Fruit fly (Drosophila melanogaster) whole organism, embryonic: Measurements from ENCODE around the gene CG1986.
A peak's percentile ranks its signal among the peaks of the same experiment; 100 is the strongest.

Experiments
- ATbp ChIP-seq: fragments of 200-800 bp; sonication (Bioruptor generic); optimal IDR thresholded peaks from 2 replicates; lab custom pipeline; 2017; ENCODE audit warnings: missing biosample characterization, mild to moderate bottlenecking, missing genetic modification characterization, missing genetic modification reagents
- Abd-B ChIP-seq: fragments of 200-800 bp; sonication (Bioruptor generic); optimal IDR thresholded peaks from 2 replicates; lab custom pipeline; 2018; ENCODE audit warnings: missing biosample characterization, mild to moderate bottlenecking, missing genetic modification characterization, moderate library complexity
- Adf1 ChIP-seq: fragments of 200-800 bp; sonication (Bioruptor generic); IDR thresholded peaks from 2 replicates; pipeline ENCODE4 v1.3.6; 2022; ENCODE audit warnings: missing biosample characterization, missing genetic modification characterization
- Asciz ChIP-seq: fragments of 200-800 bp; sonication (Bioruptor generic); optimal IDR thresholded peaks from 2 replicates; lab custom pipeline; 2017; ENCODE audit warnings: missing biosample characterization, mild to moderate bottlenecking, missing genetic modification characterization, missing genetic modification reagents
- Awh ChIP-seq: fragments of 200-800 bp; sonication (Bioruptor generic); IDR thresholded peaks from 2 replicates; pipeline ENCODE4, ENCODE4 v1.3.6; 2022; ENCODE audit warnings: missing biosample characterization, missing genetic modification characterization
- CG10366 ChIP-seq: fragments of 200-800 bp; sonication (Bioruptor generic); IDR thresholded peaks from 2 replicates; pipeline ENCODE4 v1.3.6; 2022; ENCODE audit warnings: missing biosample characterization, missing genetic modification characterization
- CG10979 ChIP-seq: fragments of 200-800 bp; sonication (Bioruptor generic); optimal IDR thresholded peaks from 2 replicates; lab custom pipeline; 2018; ENCODE audit warnings: missing biosample characterization, mild to moderate bottlenecking, missing genetic modification characterization, moderate library complexity
- CG11093 ChIP-seq: fragments of 200-800 bp; sonication (Bioruptor generic); IDR thresholded peaks from 3 replicates; pipeline ENCODE4 v1.3.6; 2022; ENCODE audit warnings: missing biosample characterization, missing genetic modification characterization
- CG12071 ChIP-seq: fragments of 200-800 bp; sonication (Bioruptor generic); optimal IDR thresholded peaks from 3 replicates; lab custom pipeline; 2018; ENCODE audit warnings: missing biosample characterization, mild to moderate bottlenecking, missing genetic modification characterization
- CG12299 ChIP-seq: fragments of 200-800 bp; sonication (Bioruptor generic); optimal IDR thresholded peaks from 2 replicates; lab custom pipeline; 2018; ENCODE audit warnings: missing biosample characterization, mild to moderate bottlenecking, missing genetic modification characterization
- CG12659 ChIP-seq: fragments of 200-800 bp; sonication (Bioruptor generic); optimal IDR thresholded peaks from 3 replicates; lab custom pipeline; 2017; ENCODE audit warnings: mild to moderate bottlenecking, missing biosample characterization, missing genetic modification reagents, missing genetic modification characterization
- CG14014 ChIP-seq: fragments of 200-800 bp; sonication (Bioruptor generic); IDR thresholded peaks from 2 replicates; pipeline ENCODE4 v1.3.6; 2022; ENCODE audit warnings: missing biosample characterization, missing genetic modification characterization
- CG15073 ChIP-seq: fragments of 200-800 bp; sonication (Bioruptor generic); optimal IDR thresholded peaks from 2 replicates; lab custom pipeline; 2016; ENCODE audit warnings: missing biosample characterization, missing genetic modification characterization
- CG15479 ChIP-seq: fragments of 200-800 bp; sonication (Bioruptor generic); optimal IDR thresholded peaks from 3 replicates; lab custom pipeline; 2019; ENCODE audit warnings: missing biosample characterization, mild to moderate bottlenecking, missing genetic modification characterization, moderate library complexity
- CG17359 ChIP-seq: fragments of 200-800 bp; sonication (Bioruptor generic); optimal IDR thresholded peaks from 3 replicates; lab custom pipeline; 2018; ENCODE audit warnings: missing biosample characterization, mild to moderate bottlenecking, missing genetic modification characterization, moderate library complexity
- CG17361 ChIP-seq: fragments of 200-800 bp; sonication (Bioruptor generic); IDR thresholded peaks from 3 replicates; pipeline ENCODE4 v1.3.6; 2022; ENCODE audit warnings: missing biosample characterization, missing genetic modification characterization
- CG18262 ChIP-seq: fragments of 200-800 bp; optimal IDR thresholded peaks from 3 replicates; lab custom pipeline; 2019; ENCODE audit warnings: missing biosample characterization, mild to moderate bottlenecking, missing genetic modification characterization, moderate library complexity
- CG3407 ChIP-seq: fragments of 200-800 bp; sonication (Bioruptor generic); optimal IDR thresholded peaks from 2 replicates; lab custom pipeline; 2018; ENCODE audit warnings: missing biosample characterization, mild to moderate bottlenecking, missing genetic modification characterization
- CG4328 ChIP-seq: fragments of 200-800 bp; sonication (Bioruptor generic); optimal IDR thresholded peaks from 3 replicates; lab custom pipeline; 2017; ENCODE audit warnings: missing biosample characterization, missing genetic modification reagents, missing genetic modification characterization
- CG4424 ChIP-seq: fragments of 200-800 bp; sonication (Bioruptor generic); optimal IDR thresholded peaks from 3 replicates; lab custom pipeline; 2016; ENCODE audit warnings: missing biosample characterization, missing genetic modification characterization
- CG5245 ChIP-seq: fragments of 200-800 bp; sonication (Bioruptor generic); optimal IDR thresholded peaks from 3 replicates; lab custom pipeline; 2016; ENCODE audit warnings: missing biosample characterization, missing genetic modification characterization
- CG6689 ChIP-seq: fragments of 200-800 bp; sonication (Bioruptor generic); IDR thresholded peaks from 2 replicates; pipeline ENCODE4 v1.3.6; 2022; ENCODE audit warnings: missing biosample characterization, missing genetic modification characterization
- CG7556 ChIP-seq: fragments of 200-800 bp; sonication (Bioruptor generic); optimal IDR thresholded peaks from 2 replicates; lab custom pipeline; 2017; ENCODE audit warnings: missing biosample characterization, mild to moderate bottlenecking, missing genetic modification characterization
- CG9437 ChIP-seq: fragments of 200-800 bp; sonication (Bioruptor generic); optimal IDR thresholded peaks from 2 replicates; lab custom pipeline; 2018; ENCODE audit warnings: missing biosample characterization, mild to moderate bottlenecking, missing genetic modification characterization
- CG9797 ChIP-seq: fragments of 200-800 bp; sonication (Bioruptor generic); optimal IDR thresholded peaks from 3 replicates; lab custom pipeline; 2018; ENCODE audit warnings: missing biosample characterization, mild to moderate bottlenecking, missing genetic modification characterization
- D ChIP-seq, 2 experiments: fragments of 200-800 bp in 1 of 2; fragments of >200 bp in 1 of 2; sonication (Bioruptor generic) in 1 of 2; optimal IDR thresholded peaks; 2 replicates in 1 of 2; 3 replicates in 1 of 2; lab custom pipeline; 2017; ENCODE audit warnings: mild to moderate bottlenecking in 1 of 2, missing biosample characterization in 1 of 2, missing genetic modification characterization in 1 of 2, missing genetic modification reagents in 1 of 2
- Deaf1 ChIP-seq: fragments of 200-800 bp; optimal IDR thresholded peaks from 3 replicates; lab custom pipeline; 2019; ENCODE audit warnings: missing biosample characterization, mild to moderate bottlenecking, missing genetic modification characterization, moderate library complexity
- Dek ChIP-seq: fragments of 200-800 bp; sonication (Bioruptor generic); optimal IDR thresholded peaks from 3 replicates; lab custom pipeline; 2019; ENCODE audit warnings: missing biosample characterization, mild to moderate bottlenecking, missing genetic modification characterization, moderate library complexity
- Doc2 ChIP-seq: fragments of 200-800 bp; sonication (Bioruptor generic); IDR thresholded peaks from 2 replicates; pipeline ENCODE4 v1.3.6; 2022; ENCODE audit warnings: missing biosample characterization, missing genetic modification characterization
- Hr3 ChIP-seq: fragments of 200-800 bp; sonication (Bioruptor generic); optimal IDR thresholded peaks from 3 replicates; lab custom pipeline; 2016; ENCODE audit warnings: missing biosample characterization, missing genetic modification characterization
- Lhr ChIP-seq: fragments of 200-800 bp; sonication (Bioruptor generic); optimal IDR thresholded peaks from 3 replicates; lab custom pipeline; 2017; ENCODE audit warnings: mild to moderate bottlenecking, missing biosample characterization, missing genetic modification reagents, missing genetic modification characterization
- NfI ChIP-seq: fragments of 200-800 bp; sonication (Bioruptor generic); optimal IDR thresholded peaks from 3 replicates; lab custom pipeline; 2018; ENCODE audit warnings: missing biosample characterization, mild to moderate bottlenecking, missing genetic modification characterization, moderate library complexity
- Oli ChIP-seq: fragments of 200-800 bp; sonication (Bioruptor generic); optimal IDR thresholded peaks from 2 replicates; lab custom pipeline; 2018; ENCODE audit warnings: missing biosample characterization, mild to moderate bottlenecking, missing genetic modification characterization, moderate library complexity
- Optix ChIP-seq: fragments of 200-800 bp; sonication (Bioruptor generic); IDR thresholded peaks from 3 replicates; pipeline ENCODE4 v1.3.6; 2022; ENCODE audit warnings: missing biosample characterization, missing genetic modification characterization
- Rfx ChIP-seq: fragments of 200-800 bp; sonication (Bioruptor generic); IDR thresholded peaks from 2 replicates; pipeline ENCODE4 v1.3.6; 2022; ENCODE audit warnings: missing biosample characterization, missing genetic modification characterization
- al ChIP-seq: fragments of 200-800 bp; sonication (Bioruptor generic); IDR thresholded peaks from 2 replicates; pipeline ENCODE4 v1.3.6; 2022; ENCODE audit warnings: missing biosample characterization, missing genetic modification characterization
- ap ChIP-seq: fragments of 200-800 bp; sonication (Bioruptor generic); IDR thresholded peaks from 2 replicates; pipeline ENCODE4 v1.3.6; 2022; ENCODE audit warnings: missing biosample characterization, missing genetic modification characterization
- bcd ChIP-seq: fragments of 200-800 bp; sonication (Bioruptor generic); optimal IDR thresholded peaks from 2 replicates; lab custom pipeline; 2017; ENCODE audit warnings: missing biosample characterization, mild to moderate bottlenecking, missing genetic modification characterization
- disco-r ChIP-seq: fragments of 200-800 bp; sonication (Bioruptor generic); optimal IDR thresholded peaks from 2 replicates; lab custom pipeline; 2016; ENCODE audit warnings: missing biosample characterization, missing genetic modification characterization
- en ChIP-seq: fragments of 200-800 bp; sonication (Bioruptor generic); optimal IDR thresholded peaks from 2 replicates; lab custom pipeline; 2016; ENCODE audit warnings: missing biosample characterization, missing genetic modification characterization
- eyg ChIP-seq: fragments of 200-800 bp; sonication (Bioruptor generic); optimal IDR thresholded peaks from 3 replicates; lab custom pipeline; 2016; ENCODE audit warnings: missing biosample characterization, missing genetic modification characterization
- gfzf ChIP-seq: fragments of 200-800 bp; sonication (Bioruptor generic); optimal IDR thresholded peaks from 2 replicates; lab custom pipeline; 2016; ENCODE audit warnings: missing biosample characterization, mild to moderate bottlenecking, missing genetic modification characterization, moderate library complexity
- grau ChIP-seq: fragments of 200-800 bp; optimal IDR thresholded peaks from 3 replicates; lab custom pipeline; 2019; ENCODE audit warnings: missing biosample characterization, mild to moderate bottlenecking, missing genetic modification characterization, moderate library complexity
- jing ChIP-seq: fragments of 200-800 bp; sonication (Bioruptor generic); optimal IDR thresholded peaks from 2 replicates; lab custom pipeline; 2018; ENCODE audit warnings: missing biosample characterization, mild to moderate bottlenecking, missing genetic modification characterization
- kah ChIP-seq: fragments of 200-800 bp; sonication (Bioruptor generic); optimal IDR thresholded peaks from 2 replicates; lab custom pipeline; 2018; ENCODE audit warnings: missing biosample characterization, mild to moderate bottlenecking, missing genetic modification characterization
- nmo ChIP-seq: fragments of 200-800 bp; sonication (Bioruptor generic); optimal IDR thresholded peaks from 2 replicates; lab custom pipeline; 2018; ENCODE audit warnings: missing biosample characterization, mild to moderate bottlenecking, missing genetic modification characterization, moderate library complexity
- pnt ChIP-seq: fragments of 200-800 bp; sonication (Bioruptor generic); optimal IDR thresholded peaks from 3 replicates; lab custom pipeline; 2016; ENCODE audit warnings: missing biosample characterization, missing genetic modification characterization
- seq ChIP-seq: fragments of 200-800 bp; sonication (Bioruptor generic); IDR thresholded peaks from 2 replicates; pipeline ENCODE4 v1.3.6; 2022; ENCODE audit warnings: missing biosample characterization, missing genetic modification characterization
- trh ChIP-seq: fragments of 200-800 bp; sonication (Bioruptor generic); optimal IDR thresholded peaks from 2 replicates; lab custom pipeline; 2016; ENCODE audit warnings: missing biosample characterization, missing genetic modification characterization

CG1986 gene

dm6 chrX:9899535-9900179 lies 11.3 kb downstream of the CG1986 start, which contains the start of gene CG15249 (continued):
- TF ChIP-seq al (no peak), Rfx (no peak), seq (GFP tag; lab: Robert Waterston, UW) (peak; percentile 38; the same call in 1 of the 2 replicates), CG7556 (peak; percentile 77), nmo (GFP tag; lab: Kevin White, UChicago) (peak; percentile 46), kah (peak; percentile 13), CG3407 (peak; percentile 29), Abd-B (GFP tag; lab: Kevin White, UChicago) (peak; percentile 18), Hr3 (GFP tag; lab: Kevin White, UChicago) (peak; percentile 53), Lhr (GFP tag; lab: Kevin White, UChicago) (no peak), CG5245 (GFP tag; lab: Kevin White, UChicago) (no peak), Awh (GFP tag; lab: Robert Waterston, UW) (no peak), NfI (peak; percentile 15), CG15479 (no peak), CG12071 (GFP tag; lab: Kevin White, UChicago) (no peak), pnt (GFP tag; lab: Kevin White, UChicago) (no peak), CG9797 (no peak), jing (no peak), CG18262 (tag; lab: Kevin White, UChicago) (peak; percentile 84), CG10366 (GFP tag; lab: Robert Waterston, UW) (peak; percentile 21; the same call in 1 of the 2 replicates), en (GFP tag; lab: Kevin White, UChicago) (no peak), Oli (peak; percentile 73), ap (no peak), bcd (peak; percentile 30), CG14014 (GFP tag; lab: Robert Waterston, UW) (no peak), D (optimal IDR thresholded peaks at IDR 0.05; lab: Kevin White, UChicago) (no peak), D (GFP tag; optimal IDR thresholded peaks at IDR 0.05; lab: Kevin White, UChicago) (peak; percentile 56), CG4328 (GFP tag; lab: Kevin White, UChicago) (peak; percentile 42), ATbp (peak; percentile 34), eyg (GFP tag; lab: Kevin White, UChicago) (no peak), CG4424 (GFP tag; lab: Kevin White, UChicago) (peak; percentile 34), CG9437 (peak; percentile 60), Adf1 (GFP tag; lab: Robert Waterston, UW) (peak; percentile 23; the same call in 1 of the 2 replicates), CG10979 (tag; lab: Kevin White, UChicago) (peak; percentile 75), disco-r (GFP tag; lab: Kevin White, UChicago) (no peak), Dek (tag; lab: Kevin White, UChicago) (peak; percentile 29), CG17359 (tag; lab: Kevin White, UChicago) (peak; percentile 54), grau (tag; lab: Kevin White, UChicago) (peak; percentile 76), CG6689 (0 out of 2 replicates have a peak, but pooled peaks have one; percentile 35), CG15073 (no peak), gfzf (GFP tag; lab: Kevin White, UChicago) (no peak), CG12659 (peak; percentile 46), CG17361 (GFP tag; lab: Robert Waterston, UW) (peak; percentile 82), Deaf1 (tag; lab: Kevin White, UChicago) (peak; percentile 41), Optix (no peak), trh (no peak), CG12299 (peak; percentile 34), Doc2 (no peak), CG11093 (no peak), Asciz (peak; percentile 51)
